Fruit fly (Drosophila melanogaster): Measurements from ENCODE around the gene Nepl16.

Nepl16 gene

dm6 chr3R:25080446-25080845, 31.9 kb downstream of the Nepl16 start (continued):
- TF ChIP-seq CG11695 (GFP tag; IDR thresholded peaks at IDR 0.05): 0 out of 3 replicates have a peak, but pooled peaks have one; percentile 11

dm6 chr3R:25078665-25079064, 33.7 kb downstream of the Nepl16 start:
- no peak for TF ChIP-seq Mrtf (GFP tag; IDR thresholded peaks at IDR 0.05)
- peak; percentile 3 for TF ChIP-seq D19B (GFP tag; optimal IDR thresholded peaks at IDR 0.05)
- peak; percentile 44 for TF ChIP-seq sens (GFP tag)
- peak; percentile 94 for TF ChIP-seq gsb-n (tag; optimal IDR thresholded peaks at IDR 0.05)
- TF ChIP-seq cad (GFP tag; optimal IDR thresholded peaks at IDR 0.05): peak; percentile 43
- TF ChIP-seq hb (GFP tag; IDR thresholded peaks at IDR 0.05; ENCODE audit: partially characterized antibody): no peak
- no peak for TF ChIP-seq Ssrp (tag; optimal IDR thresholded peaks at IDR 0.05)
- TF ChIP-seq ranshi (GFP tag; IDR thresholded peaks at IDR 0.05): no peak
- no peak for TF ChIP-seq CkIIα-i1 (GFP tag; IDR thresholded peaks at IDR 0.05)

- no peak for TF ChIP-seq slbo (GFP tag; IDR thresholded peaks at IDR 0.05)
- no peak for TF ChIP-seq Ravus (GFP tag; IDR thresholded peaks at IDR 0.05)
- peak; percentile 8 for TF ChIP-seq sens (GFP tag)
- no peak for TF ChIP-seq Hr78 (GFP tag; optimal IDR thresholded peaks at IDR 0.05)
- no peak for TF ChIP-seq CTCF (GFP tag; optimal IDR thresholded peaks at IDR 0.05)
- peak; percentile 87 for TF ChIP-seq zen (tag; optimal IDR thresholded peaks at IDR 0.05)
- no peak for TF ChIP-seq Hr51 (GFP tag; optimal IDR thresholded peaks at IDR 0.05)
- peak; percentile 16 for TF ChIP-seq D (optimal IDR thresholded peaks at IDR 0.05)
- no peak for TF ChIP-seq D (GFP tag; optimal IDR thresholded peaks at IDR 0.05)
- TF ChIP-seq Scr (GFP tag; IDR thresholded peaks at IDR 0.05; ENCODE audit: partially characterized antibody): no peak
- no peak for TF ChIP-seq tin (GFP tag; optimal IDR thresholded peaks at IDR 0.05)
- TF ChIP-seq cad (GFP tag; optimal IDR thresholded peaks at IDR 0.05): peak; percentile 75
- TF ChIP-seq CG13775 (GFP tag; optimal IDR thresholded peaks at IDR 0.05): no peak
- TF ChIP-seq Bdp1 (GFP tag; optimal IDR thresholded peaks at IDR 0.05): no peak
- no peak for TF ChIP-seq Dll (GFP tag; IDR thresholded peaks at IDR 0.05; ENCODE audit: partially characterized antibody)
- no peak for TF ChIP-seq Aef1 (GFP tag; IDR thresholded peaks at IDR 0.05)
- no peak for TF ChIP-seq CG8089 (GFP tag; optimal IDR thresholded peaks at IDR 0.05)
- TF ChIP-seq ac (GFP tag; optimal IDR thresholded peaks at IDR 0.05): peak; percentile 8
- TF ChIP-seq tio (GFP tag; optimal IDR thresholded peaks at IDR 0.05): no peak
- TF ChIP-seq CG16813 (GFP tag; IDR thresholded peaks at IDR 0.05; ENCODE audit: partially characterized antibody): no peak
- TF ChIP-seq CG2199 (GFP tag; IDR thresholded peaks at IDR 0.05): peak; percentile 85; the same call in 2 of the 3 replicates
- TF ChIP-seq CG5245 (GFP tag; optimal IDR thresholded peaks at IDR 0.05): peak; percentile 25
- peak; percentile 23 for TF ChIP-seq kni (GFP tag; optimal IDR thresholded peaks at IDR 0.05)
- no peak for TF ChIP-seq CG9817 (tag; optimal IDR thresholded peaks at IDR 0.05)
- peak; percentile 50 for TF ChIP-seq hth (optimal IDR thresholded peaks at IDR 0.05)
- TF ChIP-seq CG3163 (GFP tag; optimal IDR thresholded peaks at IDR 0.05): no peak
- no peak for TF ChIP-seq Hmx (GFP tag; optimal IDR thresholded peaks at IDR 0.05)
- no peak for TF ChIP-seq stc (GFP tag; IDR thresholded peaks at IDR 0.05)
- TF ChIP-seq CG11696 (GFP tag; IDR thresholded peaks at IDR 0.05): no peak
- TF ChIP-seq zfh1 (GFP tag; IDR thresholded peaks at IDR 0.05): 0 out of 3 replicates have a peak, but pooled peaks have one; percentile 14
- TF ChIP-seq jing (GFP tag; optimal IDR thresholded peaks at IDR 0.05): no peak
- no peak for TF ChIP-seq vvl (GFP tag; IDR thresholded peaks at IDR 0.05)
- TF ChIP-seq CG7271 (tag; optimal IDR thresholded peaks at IDR 0.05): no peak
- peak; percentile 64 for TF ChIP-seq Med (GFP tag)
- no peak for TF ChIP-seq ap (GFP tag; IDR thresholded peaks at IDR 0.05)
- no peak for TF ChIP-seq gce (GFP tag; IDR thresholded peaks at IDR 0.05)
- TF ChIP-seq Meics (GFP tag; optimal IDR thresholded peaks at IDR 0.05): no peak
- no peak for TF ChIP-seq ase (GFP tag; IDR thresholded peaks at IDR 0.05)
- TF ChIP-seq tll (GFP tag; optimal IDR thresholded peaks at IDR 0.05): peak in 1 of 2 experiments; percentile 89
These were observed 35.0 kb downstream of the Nepl16 start for dm6 chr3R:25077280-25077820.
